Worm (Caenorhabditis elegans): ENCODE results near the gene ida-1.

ida-1 gene

DNA sequence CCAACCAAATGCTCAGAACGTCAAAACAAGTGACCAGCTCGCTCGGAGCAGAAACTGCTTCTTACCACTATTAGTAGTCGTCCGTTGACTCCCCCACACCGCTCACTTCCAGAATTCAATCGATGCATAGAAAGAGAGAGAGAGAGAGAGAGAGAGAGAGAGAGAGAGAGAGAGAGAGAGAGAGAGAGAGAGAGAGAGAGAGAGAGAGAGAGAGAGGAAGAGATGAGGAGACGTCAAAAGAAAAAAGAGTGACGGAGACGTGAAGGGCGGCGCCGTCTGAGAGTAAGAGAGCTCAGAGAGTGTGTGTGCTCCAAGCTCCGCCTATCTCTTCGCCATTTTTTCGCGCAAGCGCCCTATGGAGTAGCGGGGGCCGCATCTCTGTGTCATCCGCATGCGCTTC, at the start of gene ida-1:
Gene ida-1, plus strand, starts transcription at position 336 of the 400 bp plus-strand sequence.
- TF ChIP-seq unc-130 (tag; optimal IDR thresholded peaks at IDR 0.05): no peak
- TF ChIP-seq egl-27 (tag; optimal IDR thresholded peaks at IDR 0.05): no peak
- TF ChIP-seq nhr-237 (tag; optimal IDR thresholded peaks at IDR 0.05): no peak
- no peak for TF ChIP-seq unc-98 (GFP tag; IDR thresholded peaks at IDR 0.05)
- TF ChIP-seq xbp-1 (tag; optimal IDR thresholded peaks at IDR 0.05): no peak
- no peak for TF ChIP-seq nhr-90 (tag; optimal IDR thresholded peaks at IDR 0.05; ENCODE audit: poor library complexity)
- peak in 1 of 3 experiments; percentile 4 for TF ChIP-seq dpl-1 (GFP tag; optimal IDR thresholded peaks at IDR 0.05)
- TF ChIP-seq hpl-2 (GFP tag; optimal IDR thresholded peaks at IDR 0.05): no peak
- TF ChIP-seq elt-2 (tag; optimal IDR thresholded peaks at IDR 0.05): no peak
- TF ChIP-seq nhr-11 (tag; optimal IDR thresholded peaks at IDR 0.05): peak; percentile 12
- TF ChIP-seq rnt-1 (tag; optimal IDR thresholded peaks at IDR 0.05): no peak
- no peak for TF ChIP-seq hlh-4 (tag; optimal IDR thresholded peaks at IDR 0.05)
- TF ChIP-seq nhr-77 (tag; optimal IDR thresholded peaks at IDR 0.05): no peak
- TF ChIP-seq nhr-85 (tag): no peak
- no peak for TF ChIP-seq nhr-76 (tag; optimal IDR thresholded peaks at IDR 0.05)
- no peak for TF ChIP-seq pqm-1 (tag; optimal IDR thresholded peaks at IDR 0.05)
- TF ChIP-seq aha-1 (tag; optimal IDR thresholded peaks at IDR 0.05): no peak
- TF ChIP-seq pag-3 (tag; optimal IDR thresholded peaks at IDR 0.05; ENCODE audit: borderline replicate concordance, insufficient read depth): no peak
- TF ChIP-seq unc-62 (GFP tag; optimal IDR thresholded peaks at IDR 0.05): no peak
- peak; percentile 42 for TF ChIP-seq fkh-10 (GFP tag; optimal IDR thresholded peaks at IDR 0.05)
- TF ChIP-seq irx-1 (tag; optimal IDR thresholded peaks at IDR 0.05): no peak
- peak; percentile 28 for TF ChIP-seq mep-1 (tag; optimal IDR thresholded peaks at IDR 0.05)
- no peak for TF ChIP-seq ztf-11 (tag; optimal IDR thresholded peaks at IDR 0.05)
- TF ChIP-seq F16B12.6 (tag; optimal IDR thresholded peaks at IDR 0.05): no peak
- TF ChIP-seq egl-13 (tag; optimal IDR thresholded peaks at IDR 0.05): no peak
- no peak for TF ChIP-seq C34B4.2 (tag; optimal IDR thresholded peaks at IDR 0.05)
- no peak for TF ChIP-seq snpc-4 (tag; optimal IDR thresholded peaks at IDR 0.05)
- no peak for TF ChIP-seq mdl-1 (tag; optimal IDR thresholded peaks at IDR 0.05)
- TF ChIP-seq C04F5.9 (tag; optimal IDR thresholded peaks at IDR 0.05): no peak
- no peak for TF ChIP-seq zip-4 (GFP tag; optimal IDR thresholded peaks at IDR 0.05)
- TF ChIP-seq sox-4 (tag; optimal IDR thresholded peaks at IDR 0.05): no peak
- TF ChIP-seq dsc-1 (tag; optimal IDR thresholded peaks at IDR 0.05): no peak
- peak; percentile 56; the same call in 1 of the 2 replicates for TF ChIP-seq mab-9 (GFP tag; IDR thresholded peaks at IDR 0.05)
- TF ChIP-seq ces-1 (GFP tag; optimal IDR thresholded peaks at IDR 0.05): no peak
- no peak for TF ChIP-seq ceh-88 (GFP tag; IDR thresholded peaks at IDR 0.05)
- no peak for TF ChIP-seq unc-86 (tag; optimal IDR thresholded peaks at IDR 0.05)
- peak; percentile 39 for TF ChIP-seq nhr-19 (GFP tag; conservative IDR thresholded peaks at IDR 0.05)
- TF ChIP-seq efl-1 (optimal IDR thresholded peaks at IDR 0.05): peak; percentile 47 to 71
- TF ChIP-seq efl-1 (GFP tag; optimal IDR thresholded peaks at IDR 0.05 in 1 of 2): peak in 1 of 2 experiments; percentile 1
- peak; percentile 13 for TF ChIP-seq jun-1 (tag; optimal IDR thresholded peaks at IDR 0.05)
- no peak for TF ChIP-seq ama-1 (optimal IDR thresholded peaks at IDR 0.05)
- peak; percentile 3 to 55 for TF ChIP-seq lsy-2 (tag; optimal IDR thresholded peaks at IDR 0.05)
- TF ChIP-seq ceh-82 (tag; optimal IDR thresholded peaks at IDR 0.05): peak in 2 of 3 experiments; percentile 53 to 66
- no peak for TF ChIP-seq mef-2 (tag; optimal IDR thresholded peaks at IDR 0.05)
- no peak for TF ChIP-seq efl-3 (GFP tag; optimal IDR thresholded peaks at IDR 0.05)
- TF ChIP-seq alr-1 (tag; optimal IDR thresholded peaks at IDR 0.05; ENCODE audit: borderline replicate concordance): no peak
- TF ChIP-seq pax-3 (tag; optimal IDR thresholded peaks at IDR 0.05): peak; percentile 75
- peak; percentile 60 for TF ChIP-seq ceh-8 (GFP tag; optimal IDR thresholded peaks at IDR 0.05)
- TF ChIP-seq hlh-17 (GFP tag; optimal IDR thresholded peaks at IDR 0.05; ENCODE audit: borderline replicate concordance): no peak
- peak; percentile 90 for TF ChIP-seq fkh-8 (tag; optimal IDR thresholded peaks at IDR 0.05)
- no peak for TF ChIP-seq fkh-4 (tag; optimal IDR thresholded peaks at IDR 0.05; ENCODE audit: borderline replicate concordance)
- no peak for TF ChIP-seq zag-1 (tag; optimal IDR thresholded peaks at IDR 0.05)
- TF ChIP-seq lin-14 (GFP tag; optimal IDR thresholded peaks at IDR 0.05): peak; percentile 89
- TF ChIP-seq swsn-7 (tag; optimal IDR thresholded peaks at IDR 0.05): no peak

Data from whole organism, L1 larva.